Worm (Caenorhabditis elegans) whole organism, L3 larva: ENCODE results near the gene dcap-2.

Experiments used
- ama-1 ChIP-seq: fragments of 150-350 bp; optimal IDR thresholded peaks from 2 replicates; lab custom pipeline; 2018
- fkh-10 ChIP-seq: sonication (generic microtip); optimal IDR thresholded peaks from 2 replicates; lab custom pipeline; 2017; ENCODE audit warnings: missing biosample characterization, missing genetic modification reagents, missing genetic modification characterization
- nfya-1 ChIP-seq: sonication (generic microtip); optimal IDR thresholded peaks from 2 replicates; lab custom pipeline; 2017; ENCODE audit warnings: missing genetic modification characterization, mild to moderate bottlenecking, missing compliant biosample characterization, antibody characterized with exemption, moderate library complexity; ENCODE audit not compliant: insufficient read depth
- nhr-11 ChIP-seq: fragments of 150-350 bp; optimal IDR thresholded peaks from 2 replicates; lab custom pipeline; 2014; ENCODE audit warnings: missing biosample characterization, missing genetic modification characterization
- nhr-23 ChIP-seq: fragments of 150-350 bp; optimal IDR thresholded peaks from 2 replicates; lab custom pipeline; 2014; ENCODE audit warnings: missing biosample characterization, missing genetic modification reagents, missing genetic modification characterization
- nhr-77 ChIP-seq: fragments of 150-350 bp; optimal IDR thresholded peaks from 2 replicates; lab custom pipeline; 2014; ENCODE audit warnings: missing biosample characterization, missing genetic modification characterization
- pqm-1 ChIP-seq: fragments of 150-350 bp; optimal IDR thresholded peaks from 2 replicates; lab custom pipeline; 2017; ENCODE audit warnings: missing biosample characterization, missing genetic modification characterization, inconsistent platforms
- unc-62 ChIP-seq: fragments of 150-350 bp; sonication (generic microtip); optimal IDR thresholded peaks from 4 replicates; lab custom pipeline; 2014; ENCODE audit warnings: missing biosample characterization, missing genetic modification reagents, missing genetic modification characterization
- ztf-11 ChIP-seq: fragments of 150-350 bp; optimal IDR thresholded peaks from 2 replicates; lab custom pipeline; 2014; ENCODE audit warnings: missing biosample characterization, missing genetic modification characterization
- ztf-4 ChIP-seq: fragments of 150-350 bp; optimal IDR thresholded peaks from 2 replicates; lab custom pipeline; 2014; ENCODE audit warnings: missing biosample characterization, missing genetic modification characterization

ce11 chrIV:13487019-13487418 is 34.7 kb downstream of the dcap-2 start:
- no peak for TF ChIP-seq nhr-11
- TF ChIP-seq unc-62 (GFP tag; lab: Kevin White, UChicago) = no peak
- no peak for TF ChIP-seq nfya-1 (tag; lab: Kevin White, UChicago)
- no peak for TF ChIP-seq ztf-4 (tag; lab: Kevin White, UChicago)
- TF ChIP-seq nhr-23 = no peak
- TF ChIP-seq ztf-11 (tag; lab: Kevin White, UChicago) = no peak
- TF ChIP-seq pqm-1 (tag; lab: Kevin White, UChicago) = no peak
- no peak for TF ChIP-seq ama-1
- no peak for TF ChIP-seq nhr-77
- no peak for TF ChIP-seq fkh-10
